Fruit fly (Drosophila melanogaster): ENCODE data around the gene PIG-U.

Gene PIG-U

DNA sequence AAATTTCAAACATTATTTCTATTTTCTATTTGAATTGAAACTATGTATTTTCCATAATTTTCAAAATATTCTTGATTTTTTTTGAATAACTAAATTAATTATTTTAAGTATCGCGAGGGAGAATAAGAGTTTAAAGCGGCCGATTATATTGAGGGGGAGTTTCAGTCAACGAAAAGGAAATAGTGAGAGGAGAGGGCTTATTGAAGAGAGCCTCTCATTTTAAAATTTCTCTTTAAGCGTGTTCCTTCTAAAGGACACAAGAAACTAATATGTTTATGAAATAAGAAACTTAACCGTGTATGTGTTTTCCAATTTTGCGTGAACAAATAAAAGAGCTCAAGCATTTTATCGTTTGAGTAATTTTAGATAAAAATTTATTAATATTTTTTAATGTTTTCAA lies 27.7 kb downstream of the PIG-U start:
- TF ChIP-seq CG10669 (GFP tag; optimal IDR thresholded peaks at IDR 0.05) (no peak), eg (GFP tag; IDR thresholded peaks at IDR 0.05) (no peak), CG6792 (GFP tag; optimal IDR thresholded peaks at IDR 0.05) (no peak), CG15336 (GFP tag; IDR thresholded peaks at IDR 0.05) (no peak), CG1621 (tag; optimal IDR thresholded peaks at IDR 0.05) (no peak), CG3919 (GFP tag; optimal IDR thresholded peaks at IDR 0.05) (no peak), CG8632 (GFP tag; optimal IDR thresholded peaks at IDR 0.05) (no peak), vri (GFP tag; optimal IDR thresholded peaks at IDR 0.05) (no peak), CG7368 (GFP tag; optimal IDR thresholded peaks at IDR 0.05) (no peak), Eip75B (GFP tag; optimal IDR thresholded peaks at IDR 0.05) (no peak), achi (GFP tag; optimal IDR thresholded peaks at IDR 0.05) (no peak), OdsH (GFP tag; optimal IDR thresholded peaks at IDR 0.05) (no peak), acj6 (GFP tag; optimal IDR thresholded peaks at IDR 0.05) (no peak), lz (GFP tag; optimal IDR thresholded peaks at IDR 0.05) (no peak), Sox14 (GFP tag; optimal IDR thresholded peaks at IDR 0.05) (no peak)

DNA sequence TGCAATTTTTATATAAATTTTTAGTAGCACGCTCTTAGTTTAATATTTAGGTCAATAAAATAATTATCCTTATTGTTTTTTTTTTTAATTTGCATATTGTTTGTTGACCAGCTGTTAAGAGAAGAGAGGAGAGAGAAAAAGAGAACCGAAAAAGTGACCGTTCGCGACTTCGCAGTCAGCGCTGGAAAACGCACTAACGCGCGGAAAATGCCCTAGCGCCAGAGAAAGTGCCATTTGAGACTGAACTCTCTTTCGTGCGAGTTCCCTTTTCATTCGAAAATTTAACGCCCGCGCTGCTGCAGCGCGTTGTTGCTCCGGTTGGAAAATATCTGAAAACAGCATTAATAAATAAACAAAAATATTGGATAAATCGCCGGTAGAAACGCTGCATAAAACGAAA lies 28.2 kb downstream of the PIG-U start:
- TF ChIP-seq spab (GFP tag; optimal IDR thresholded peaks at IDR 0.05): no peak
- no peak for TF ChIP-seq Eip75B (GFP tag; optimal IDR thresholded peaks at IDR 0.05)
- TF ChIP-seq CG34406 (GFP tag; optimal IDR thresholded peaks at IDR 0.05): no peak
- no peak for TF ChIP-seq CG4318 (GFP tag; optimal IDR thresholded peaks at IDR 0.05)
- TF ChIP-seq Met (GFP tag; optimal IDR thresholded peaks at IDR 0.05): no peak
- TF ChIP-seq Sox14 (GFP tag; optimal IDR thresholded peaks at IDR 0.05): no peak
- TF ChIP-seq CG8119 (GFP tag; IDR thresholded peaks at IDR 0.05): peak; percentile 17; the same call in 1 of the 3 replicates
- TF ChIP-seq CG6792 (GFP tag; optimal IDR thresholded peaks at IDR 0.05): no peak
- no peak for TF ChIP-seq salr (GFP tag; optimal IDR thresholded peaks at IDR 0.05)
- TF ChIP-seq net (GFP tag; optimal IDR thresholded peaks at IDR 0.05): peak; percentile 23
- TF ChIP-seq esn (GFP tag; optimal IDR thresholded peaks at IDR 0.05): peak; percentile 13
- peak; percentile 7 for TF ChIP-seq CG6808 (GFP tag; optimal IDR thresholded peaks at IDR 0.05)
- no peak for TF ChIP-seq achi (GFP tag; optimal IDR thresholded peaks at IDR 0.05)
- TF ChIP-seq pdm3 (GFP tag; optimal IDR thresholded peaks at IDR 0.05): no peak
- peak in 1 of 2 experiments; percentile 10 for TF ChIP-seq ss (GFP tag; optimal IDR thresholded peaks at IDR 0.05)
- no peak for TF ChIP-seq topi (GFP tag; optimal IDR thresholded peaks at IDR 0.05)
- no peak for TF ChIP-seq Sox15 (GFP tag; optimal IDR thresholded peaks at IDR 0.05)
- TF ChIP-seq fd85E (GFP tag; optimal IDR thresholded peaks at IDR 0.05): no peak
- TF ChIP-seq CG32006 (GFP tag; optimal IDR thresholded peaks at IDR 0.05): no peak
- peak; percentile 46; the same call in 1 of the 2 replicates for TF ChIP-seq CG15336 (GFP tag; IDR thresholded peaks at IDR 0.05)
- peak; percentile 39 for TF ChIP-seq Sox102F (GFP tag; optimal IDR thresholded peaks at IDR 0.05)
- no peak for TF ChIP-seq lz (GFP tag; optimal IDR thresholded peaks at IDR 0.05)
- TF ChIP-seq CG3919 (GFP tag; optimal IDR thresholded peaks at IDR 0.05): no peak
- peak; percentile 50 for TF ChIP-seq Eip78C (GFP tag)
- no peak for TF ChIP-seq Eip93F (GFP tag; optimal IDR thresholded peaks at IDR 0.05)
- TF ChIP-seq CG8632 (GFP tag; optimal IDR thresholded peaks at IDR 0.05): no peak
- TF ChIP-seq svp (GFP tag): no peak
- TF ChIP-seq Lpt (GFP tag; optimal IDR thresholded peaks at IDR 0.05): no peak
- no peak; the same call in 2 of the 3 replicates for TF ChIP-seq eg (GFP tag; IDR thresholded peaks at IDR 0.05)
- no peak for TF ChIP-seq Gug (GFP tag; IDR thresholded peaks at IDR 0.05)
- TF ChIP-seq Ets96B (tag; optimal IDR thresholded peaks at IDR 0.05): no peak
- TF ChIP-seq CG11902 (GFP tag; optimal IDR thresholded peaks at IDR 0.05): no peak
- peak; percentile 35 for TF ChIP-seq CG6854 (GFP tag; optimal IDR thresholded peaks at IDR 0.05)
- TF ChIP-seq CG7368 (GFP tag; optimal IDR thresholded peaks at IDR 0.05): no peak
- no peak for TF ChIP-seq CG8319 (GFP tag; optimal IDR thresholded peaks at IDR 0.05)
- no peak for TF ChIP-seq cyc (GFP tag; optimal IDR thresholded peaks at IDR 0.05)
- TF ChIP-seq CG10669 (GFP tag; optimal IDR thresholded peaks at IDR 0.05): no peak
- TF ChIP-seq CG6276 (GFP tag; optimal IDR thresholded peaks at IDR 0.05): no peak
- TF ChIP-seq OdsH (GFP tag; optimal IDR thresholded peaks at IDR 0.05): no peak
- no peak for TF ChIP-seq CG11294 (GFP tag; IDR thresholded peaks at IDR 0.05)
- TF ChIP-seq dac (GFP tag; optimal IDR thresholded peaks at IDR 0.05): no peak
- no peak for TF ChIP-seq CG31627 (GFP tag; optimal IDR thresholded peaks at IDR 0.05)
- no peak for TF ChIP-seq CG9139 (GFP tag; optimal IDR thresholded peaks at IDR 0.05)
- no peak for TF ChIP-seq vri (GFP tag; optimal IDR thresholded peaks at IDR 0.05)
- no peak for TF ChIP-seq Ets21C (GFP tag; optimal IDR thresholded peaks at IDR 0.05)
- TF ChIP-seq CG6163 (GFP tag; IDR thresholded peaks at IDR 0.05): peak; percentile 43; the same call in 1 of the 3 replicates
- peak; percentile 23 for TF ChIP-seq fkh (GFP tag; optimal IDR thresholded peaks at IDR 0.05)

Data from whole organism, prepupa.